Worm (Caenorhabditis elegans) whole organism, L4/young adult: Measurements from ENCODE around the gene bath-26.

ENCODE experiments used
- W03F9.2 ChIP-seq: fragments of 150-350 bp; optimal IDR thresholded peaks from 2 replicates; lab custom pipeline; 2014; ENCODE audit warnings: missing biosample characterization, missing genetic modification characterization
- dao-5 ChIP-seq: sonication (generic microtip); optimal IDR thresholded peaks from 2 replicates; lab custom pipeline; 2016; ENCODE audit warnings: missing genotype, missing genetic modification characterization, moderate library complexity, missing compliant biosample characterization
- him-1 ChIP-seq: sonication (generic microtip); optimal IDR thresholded peaks from 2 replicates; lab custom pipeline; 2016; ENCODE audit warnings: missing genotype, missing genetic modification reagents, missing genetic modification characterization, missing compliant biosample characterization

The bath-26 gene

ce11 chrII:1616382-1616781, 15.8 kb upstream of the bath-26 start, which contains the start of gene fbxa-165:
fbxa-165 (minus strand) TSS chrII:1616482.
- TF ChIP-seq him-1 (tag; lab: Kevin White, UChicago) (no peak), W03F9.2 (tag; lab: Kevin White, UChicago) (no peak), dao-5 (tag; lab: Kevin White, UChicago) (no peak)

- TF ChIP-seq W03F9.2 (tag; lab: Kevin White, UChicago) (no peak), dao-5 (tag; lab: Kevin White, UChicago) (no peak), him-1 (tag; lab: Kevin White, UChicago) (no peak)
Measured at ce11 chrII:1613972-1614371, 13.4 kb upstream of the bath-26 start, which contains the start of gene fbxa-164. fbxa-164 (minus strand) TSS chrII:1614072.

ce11 chrII:1610630-1611029, 10.1 kb upstream of the bath-26 start, which contains the start of gene fbxa-163:
fbxa-163 (minus strand) TSS chrII:1610730.
- TF ChIP-seq dao-5 (tag; lab: Kevin White, UChicago) = no peak
- no peak for TF ChIP-seq W03F9.2 (tag; lab: Kevin White, UChicago)
- no peak for TF ChIP-seq him-1 (tag; lab: Kevin White, UChicago)

ce11 chrII:1608915-1609314, 8.4 kb upstream of the bath-26 start:
- TF ChIP-seq dao-5 (tag; lab: Kevin White, UChicago) (no peak), him-1 (tag; lab: Kevin White, UChicago) (no peak), W03F9.2 (tag; lab: Kevin White, UChicago) (no peak)

- TF ChIP-seq W03F9.2 (tag; lab: Kevin White, UChicago) = no peak
- TF ChIP-seq him-1 (tag; lab: Kevin White, UChicago) = no peak
- no peak for TF ChIP-seq dao-5 (tag; lab: Kevin White, UChicago)
Measured at ce11 chrII:1607575-1607974, 7.0 kb upstream of the bath-26 start.

ce11 chrII:1606079-1606478, 5.5 kb upstream of the bath-26 start, which contains the start of gene bath-33:
bath-33 (minus strand) TSS chrII:1606179.
- TF ChIP-seq W03F9.2 (tag; lab: Kevin White, UChicago) = no peak
- no peak for TF ChIP-seq him-1 (tag; lab: Kevin White, UChicago)
- no peak for TF ChIP-seq dao-5 (tag; lab: Kevin White, UChicago)

ce11 chrII:1605010-1605409, 4.4 kb upstream of the bath-26 start:
- no peak for TF ChIP-seq him-1 (tag; lab: Kevin White, UChicago)
- TF ChIP-seq dao-5 (tag; lab: Kevin White, UChicago) = no peak
- TF ChIP-seq W03F9.2 (tag; lab: Kevin White, UChicago) = no peak

ce11 chrII:1603049-1603448, 2.5 kb upstream of the bath-26 start:
- TF ChIP-seq him-1 (tag; lab: Kevin White, UChicago) (no peak), W03F9.2 (tag; lab: Kevin White, UChicago) (no peak), dao-5 (tag; lab: Kevin White, UChicago) (no peak)

ce11 chrII:1601507-1601906, 946 bp upstream of the bath-26 start, which contains the start of gene bath-47:
bath-47 (plus strand) TSS chrII:1601811.
- no peak for TF ChIP-seq W03F9.2 (tag; lab: Kevin White, UChicago)
- no peak for TF ChIP-seq him-1 (tag; lab: Kevin White, UChicago)
- no peak for TF ChIP-seq dao-5 (tag; lab: Kevin White, UChicago)

- TF ChIP-seq dao-5 (tag; lab: Kevin White, UChicago) (no peak), W03F9.2 (tag; lab: Kevin White, UChicago) (no peak), him-1 (tag; lab: Kevin White, UChicago) (no peak)
Measured at ce11 chrII:1597101-1598088, 3.2 kb downstream of the bath-26 start, which contains the start of gene bath-46. bath-46 (plus strand) TSS chrII:1597906.

- TF ChIP-seq dao-5 (tag; lab: Kevin White, UChicago) (no peak), W03F9.2 (tag; lab: Kevin White, UChicago) (no peak)
Measured at ce11 chrII:1595137-1595536, 5.4 kb downstream of the bath-26 start, which contains the start of gene clec-20. clec-20 (minus strand) TSS chrII:1595237.

- no peak for TF ChIP-seq dao-5 (tag; lab: Kevin White, UChicago)
- no peak for TF ChIP-seq W03F9.2 (tag; lab: Kevin White, UChicago)
- no peak for TF ChIP-seq him-1 (tag; lab: Kevin White, UChicago)
Measured at ce11 chrII:1589845-1590244, 10.7 kb downstream of the bath-26 start, which contains the start of gene T07H3.7. T07H3.7 (minus strand) TSS chrII:1589945.

- no peak for TF ChIP-seq W03F9.2 (tag; lab: Kevin White, UChicago)
Measured at ce11 chrII:1586305-1586704, 14.3 kb downstream of the bath-26 start, which contains the start of gene T07H3.8. T07H3.8 (plus strand) TSS chrII:1586605.
